Fruit fly (Drosophila melanogaster) whole organism, embryonic: Measurements from ENCODE around the gene CG15912.

Experiments
- Aef1 ChIP-seq: fragments of 200-800 bp; sonication (Bioruptor generic); IDR thresholded peaks from 3 replicates; pipeline ENCODE4 v1.3.6; 2022; ENCODE audit warnings: missing biosample characterization, missing genetic modification characterization
- B-H1 ChIP-seq: fragments of 200-800 bp; sonication (Bioruptor generic); IDR thresholded peaks from 3 replicates; pipeline ENCODE4 v1.3.6; 2022; ENCODE audit warnings: missing biosample characterization, missing genetic modification characterization
- BEAF-32 ChIP-seq: fragments of 200-800 bp; sonication (Bioruptor generic); optimal IDR thresholded peaks from 3 replicates; lab custom pipeline; 2017; ENCODE audit warnings: missing biosample characterization, missing genetic modification characterization, mild to moderate bottlenecking, moderate library complexity, missing genetic modification reagents
- C15 ChIP-seq: fragments of 200-800 bp; sonication (Bioruptor generic); IDR thresholded peaks from 3 replicates; pipeline ENCODE4 v1.3.6; 2022; ENCODE audit warnings: missing biosample characterization, missing genetic modification characterization
- CG10321 ChIP-seq: fragments of 200-800 bp; sonication (Bioruptor generic); IDR thresholded peaks from 2 replicates; pipeline ENCODE4 v1.3.6; 2022; ENCODE audit warnings: missing biosample characterization, missing genetic modification characterization
- CG11398 ChIP-seq: fragments of 200-800 bp; sonication (Bioruptor generic); optimal IDR thresholded peaks from 2 replicates; lab custom pipeline; 2016; ENCODE audit warnings: missing biosample characterization, missing genetic modification characterization
- CG11504 ChIP-seq: fragments of 200-800 bp; sonication (Bioruptor generic); optimal IDR thresholded peaks from 3 replicates; lab custom pipeline; 2019; ENCODE audit warnings: missing biosample characterization, mild to moderate bottlenecking, missing genetic modification characterization, moderate library complexity
- CG11696 ChIP-seq: fragments of 200-800 bp; sonication (Bioruptor generic); IDR thresholded peaks from 2 replicates; pipeline ENCODE4 v1.3.6; 2022; ENCODE audit warnings: missing biosample characterization, missing genetic modification characterization
- CG12219 ChIP-seq: fragments of 200-800 bp; sonication (Bioruptor generic); optimal IDR thresholded peaks from 3 replicates; lab custom pipeline; 2018; ENCODE audit warnings: missing biosample characterization, mild to moderate bottlenecking, missing genetic modification characterization
- CG12744 ChIP-seq: fragments of 200-800 bp; sonication (Bioruptor generic); optimal IDR thresholded peaks from 2 replicates; lab custom pipeline; 2016; ENCODE audit warnings: missing biosample characterization, missing genetic modification characterization
- CG13894 ChIP-seq: fragments of 200-800 bp; sonication (Bioruptor generic); optimal IDR thresholded peaks from 3 replicates; lab custom pipeline; 2018; ENCODE audit warnings: missing biosample characterization, mild to moderate bottlenecking, missing genetic modification characterization, moderate library complexity
- CG15479 ChIP-seq: fragments of 200-800 bp; sonication (Bioruptor generic); optimal IDR thresholded peaks from 3 replicates; lab custom pipeline; 2019; ENCODE audit warnings: missing biosample characterization, mild to moderate bottlenecking, missing genetic modification characterization, moderate library complexity
- CG16813 ChIP-seq: fragments of 200-800 bp; sonication (Bioruptor generic); IDR thresholded peaks from 3 replicates; pipeline ENCODE4 v1.3.6; 2022; ENCODE audit warnings: missing biosample characterization, missing genetic modification characterization; ENCODE audit not compliant: partially characterized antibody
- CG16863 ChIP-seq: fragments of 200-800 bp; sonication (Bioruptor generic); optimal IDR thresholded peaks from 3 replicates; lab custom pipeline; 2016; ENCODE audit warnings: missing biosample characterization, missing genetic modification characterization
- CG17361 ChIP-seq: fragments of 200-800 bp; sonication (Bioruptor generic); IDR thresholded peaks from 3 replicates; pipeline ENCODE4 v1.3.6; 2022; ENCODE audit warnings: missing biosample characterization, missing genetic modification characterization
- CG2129 ChIP-seq: fragments of 200-800 bp; sonication (Bioruptor generic); IDR thresholded peaks from 2 replicates; pipeline ENCODE4 v1.3.6; 2022; ENCODE audit warnings: missing biosample characterization, missing genetic modification characterization; ENCODE audit not compliant: partially characterized antibody
- CG2875 ChIP-seq: fragments of 200-800 bp; sonication (Bioruptor generic); optimal IDR thresholded peaks from 2 replicates; lab custom pipeline; 2017; ENCODE audit warnings: missing biosample characterization, mild to moderate bottlenecking, missing genetic modification characterization, missing genetic modification reagents
- CG31224 ChIP-seq: fragments of 200-800 bp; sonication (Bioruptor generic); IDR thresholded peaks from 2 replicates; pipeline ENCODE4 v1.3.6; 2022; ENCODE audit warnings: missing biosample characterization, missing genetic modification characterization
- CG7357 ChIP-seq: fragments of 200-800 bp; sonication (Bioruptor generic); IDR thresholded peaks from 3 replicates; pipeline ENCODE4 v1.3.6; 2022; ENCODE audit warnings: missing biosample characterization, missing genetic modification characterization
- CG7556 ChIP-seq: fragments of 200-800 bp; sonication (Bioruptor generic); optimal IDR thresholded peaks from 2 replicates; lab custom pipeline; 2017; ENCODE audit warnings: missing biosample characterization, mild to moderate bottlenecking, missing genetic modification characterization
- CG7987 ChIP-seq: fragments of 200-800 bp; sonication (Bioruptor generic); optimal IDR thresholded peaks from 2 replicates; lab custom pipeline; 2018; ENCODE audit warnings: missing biosample characterization, mild to moderate bottlenecking, missing genetic modification characterization, moderate library complexity
- CG8089 ChIP-seq: fragments of 200-800 bp; sonication (Bioruptor generic); optimal IDR thresholded peaks from 3 replicates; lab custom pipeline; 2016; ENCODE audit warnings: missing biosample characterization, missing genetic modification characterization
- CG8281 ChIP-seq: fragments of 200-800 bp; sonication (Bioruptor generic); optimal IDR thresholded peaks from 2 replicates; lab custom pipeline; 2018; ENCODE audit warnings: missing biosample characterization, mild to moderate bottlenecking, missing genetic modification characterization, moderate library complexity
- D ChIP-seq, 2 experiments: fragments of 200-800 bp in 1 of 2; fragments of >200 bp in 1 of 2; sonication (Bioruptor generic) in 1 of 2; optimal IDR thresholded peaks; 2 replicates in 1 of 2; 3 replicates in 1 of 2; lab custom pipeline; 2017; ENCODE audit warnings: mild to moderate bottlenecking in 1 of 2, missing biosample characterization in 1 of 2, missing genetic modification characterization in 1 of 2, missing genetic modification reagents in 1 of 2
- Dad ChIP-seq: fragments of 200-800 bp; sonication (Bioruptor generic); optimal IDR thresholded peaks from 3 replicates; lab custom pipeline; 2016; ENCODE audit warnings: missing biosample characterization, missing genetic modification characterization
- Deaf1 ChIP-seq: fragments of 200-800 bp; optimal IDR thresholded peaks from 3 replicates; lab custom pipeline; 2019; ENCODE audit warnings: missing biosample characterization, mild to moderate bottlenecking, missing genetic modification characterization, moderate library complexity
- GATAe ChIP-seq: fragments of 200-800 bp; sonication (Bioruptor generic); conservative IDR thresholded peaks from 2 replicates; pipeline ENCODE4 v1.3.6; 2022; ENCODE audit warnings: missing biosample characterization, missing genetic modification characterization
- Hr78 ChIP-seq, 2 experiments: fragments of 200-800 bp in 1 of 2; fragments of >200 bp in 1 of 2; sonication (Bioruptor generic) in 1 of 2; optimal IDR thresholded peaks; 2 replicates each; lab custom pipeline; 2017 to 2019; ENCODE audit warnings: missing biosample characterization in 2 of 2, missing genetic modification characterization in 2 of 2, mild to moderate bottlenecking in 1 of 2, moderate library complexity in 1 of 2
- Nf-YB ChIP-seq: fragments of 200-800 bp; sonication (Bioruptor generic); optimal IDR thresholded peaks from 3 replicates; lab custom pipeline; 2019; ENCODE audit warnings: missing biosample characterization, mild to moderate bottlenecking, missing genetic modification characterization, moderate library complexity
- Opbp ChIP-seq: fragments of 200-800 bp; sonication (Bioruptor generic); IDR thresholded peaks from 3 replicates; pipeline ENCODE4 v1.3.6; 2022; ENCODE audit warnings: missing biosample characterization, missing genetic modification characterization; ENCODE audit not compliant: partially characterized antibody
- Sox102F ChIP-seq: fragments of 200-800 bp; sonication (Bioruptor generic); optimal IDR thresholded peaks from 2 replicates; lab custom pipeline; 2018; ENCODE audit warnings: missing biosample characterization, mild to moderate bottlenecking, missing genetic modification characterization, moderate library complexity
- abd-A ChIP-seq: fragments of 200-800 bp; sonication (Bioruptor generic); optimal IDR thresholded peaks from 3 replicates; lab custom pipeline; 2019; ENCODE audit warnings: missing biosample characterization, mild to moderate bottlenecking, missing genetic modification characterization, moderate library complexity
- ac ChIP-seq: fragments of 200-800 bp; sonication (Bioruptor generic); optimal IDR thresholded peaks from 3 replicates; lab custom pipeline; 2017; ENCODE audit warnings: missing biosample characterization, mild to moderate bottlenecking, missing genetic modification characterization
- ash1 ChIP-seq: fragments of 200-800 bp; sonication (Bioruptor generic); optimal IDR thresholded peaks from 2 replicates; lab custom pipeline; 2018; ENCODE audit warnings: missing biosample characterization, mild to moderate bottlenecking, missing genetic modification characterization
- bab2 ChIP-seq: fragments of 200-800 bp; sonication (Bioruptor generic); optimal IDR thresholded peaks from 2 replicates; lab custom pipeline; 2016; ENCODE audit warnings: missing biosample characterization, missing genetic modification characterization
- caup ChIP-seq: fragments of 200-800 bp; sonication (Bioruptor generic); optimal IDR thresholded peaks from 3 replicates; lab custom pipeline; 2017; ENCODE audit warnings: missing biosample characterization, mild to moderate bottlenecking, missing genetic modification characterization, moderate library complexity; ENCODE audit not compliant: severe bottlenecking
- cg ChIP-seq: fragments of 200-800 bp; sonication (Bioruptor generic); optimal IDR thresholded peaks from 3 replicates; lab custom pipeline; 2019; ENCODE audit warnings: missing biosample characterization, mild to moderate bottlenecking, missing genetic modification characterization, moderate library complexity
- chif ChIP-seq, 2 experiments: fragments of 200-800 bp; sonication (Bioruptor generic); optimal IDR thresholded peaks; 3 replicates each; lab custom pipeline; 2016; ENCODE audit warnings: missing biosample characterization in 2 of 2, missing genetic modification characterization in 2 of 2
- disco-r ChIP-seq: fragments of 200-800 bp; sonication (Bioruptor generic); optimal IDR thresholded peaks from 2 replicates; lab custom pipeline; 2016; ENCODE audit warnings: missing biosample characterization, missing genetic modification characterization
- exex ChIP-seq: fragments of 200-800 bp; sonication (Bioruptor generic); optimal IDR thresholded peaks from 4 replicates; lab custom pipeline; 2018; ENCODE audit warnings: missing biosample characterization, mild to moderate bottlenecking, missing genetic modification characterization, moderate library complexity
- gcm ChIP-seq: fragments of 200-800 bp; sonication (Bioruptor generic); optimal IDR thresholded peaks from 2 replicates; lab custom pipeline; 2019; ENCODE audit warnings: missing biosample characterization, mild to moderate bottlenecking, missing genetic modification characterization, moderate library complexity
- her ChIP-seq: fragments of 200-800 bp; sonication (Bioruptor generic); optimal IDR thresholded peaks from 2 replicates; lab custom pipeline; 2016; ENCODE audit warnings: missing biosample characterization, missing genetic modification characterization
- kni ChIP-seq: fragments of 200-800 bp; sonication (Bioruptor generic); optimal IDR thresholded peaks from 3 replicates; lab custom pipeline; 2017; ENCODE audit warnings: mild to moderate bottlenecking, missing biosample characterization, missing genetic modification reagents, missing genetic modification characterization
- mam ChIP-seq: fragments of 200-800 bp; sonication (Bioruptor generic); optimal IDR thresholded peaks from 3 replicates; lab custom pipeline; 2016; ENCODE audit warnings: missing biosample characterization, missing genetic modification characterization
- mirr ChIP-seq: fragments of 200-800 bp; sonication (Bioruptor generic); optimal IDR thresholded peaks from 3 replicates; lab custom pipeline; 2018; ENCODE audit warnings: missing biosample characterization, mild to moderate bottlenecking, missing genetic modification characterization
- slp2 ChIP-seq: fragments of 200-800 bp; sonication (Bioruptor generic); optimal IDR thresholded peaks from 2 replicates; lab custom pipeline; 2016; ENCODE audit warnings: missing biosample characterization, missing genetic modification characterization
- sqz ChIP-seq: fragments of 200-800 bp; sonication (Bioruptor generic); optimal IDR thresholded peaks from 3 replicates; lab custom pipeline; 2018; ENCODE audit warnings: missing biosample characterization, mild to moderate bottlenecking, missing genetic modification characterization
- sug ChIP-seq: fragments of 200-800 bp; optimal IDR thresholded peaks from 2 replicates; lab custom pipeline; 2019; ENCODE audit warnings: missing biosample characterization, mild to moderate bottlenecking, missing genetic modification characterization, moderate library complexity
- twi ChIP-seq: fragments of 200-800 bp; optimal IDR thresholded peaks from 2 replicates; lab custom pipeline; 2019; ENCODE audit warnings: missing biosample characterization, mild to moderate bottlenecking, missing genetic modification characterization, moderate library complexity

CG15912 gene

DNA sequence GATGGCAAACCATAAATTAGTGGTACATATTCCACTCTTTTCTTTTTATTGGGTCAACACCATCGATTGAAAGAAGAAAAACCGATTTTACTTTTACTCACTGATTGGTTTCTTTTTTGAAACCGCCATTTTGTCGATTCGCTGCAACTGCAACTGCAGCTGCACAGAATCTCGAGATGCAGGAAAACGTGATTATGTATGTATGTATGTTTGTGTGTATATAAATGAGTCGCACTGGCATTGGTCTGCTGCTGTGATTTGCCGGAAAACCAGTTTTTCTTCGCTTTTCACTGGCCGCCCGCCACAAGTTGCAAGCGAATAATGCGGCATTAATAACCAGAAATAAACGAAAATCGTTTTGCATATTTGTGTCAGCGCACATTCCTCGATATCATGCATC is 5.8 kb downstream of the CG15912 start (continued):
- TF ChIP-seq CG7556 (GFP tag; lab: Kevin White, UChicago) = no peak
- peak; percentile 97 for TF ChIP-seq Nf-YB (GFP tag; lab: Kevin White, UChicago)
- TF ChIP-seq sug (tag; lab: Kevin White, UChicago) = no peak
- TF ChIP-seq CG11696 (GFP tag; lab: Robert Waterston, UW) = no peak
- no peak for TF ChIP-seq Aef1 (GFP tag; lab: Robert Waterston, UW)
- no peak for TF ChIP-seq CG2129 (GFP tag; lab: Robert Waterston, UW)
- TF ChIP-seq CG15479 = no peak
- no peak for TF ChIP-seq slp2
- TF ChIP-seq abd-A (tag; lab: Kevin White, UChicago) = no peak
- no peak for TF ChIP-seq chif (GFP tag; optimal IDR thresholded peaks at IDR 0.05; lab: Kevin White, UChicago)
- peak; percentile 34 for TF ChIP-seq kni (GFP tag; lab: Kevin White, UChicago)
- TF ChIP-seq CG7987 (GFP tag; lab: Kevin White, UChicago) = no peak
- TF ChIP-seq CG31224 (GFP tag; lab: Robert Waterston, UW) = no peak
- no peak for TF ChIP-seq CG12744 (GFP tag; lab: Kevin White, UChicago)
- TF ChIP-seq CG7357 (GFP tag; lab: Robert Waterston, UW) = no peak
- no peak for TF ChIP-seq B-H1 (GFP tag; lab: Robert Waterston, UW)
- no peak for TF ChIP-seq Dad
- no peak for TF ChIP-seq CG11398 (GFP tag; lab: Kevin White, UChicago)
- TF ChIP-seq ac = peak; percentile 10
- TF ChIP-seq C15 (GFP tag; lab: Robert Waterston, UW) = no peak

DNA sequence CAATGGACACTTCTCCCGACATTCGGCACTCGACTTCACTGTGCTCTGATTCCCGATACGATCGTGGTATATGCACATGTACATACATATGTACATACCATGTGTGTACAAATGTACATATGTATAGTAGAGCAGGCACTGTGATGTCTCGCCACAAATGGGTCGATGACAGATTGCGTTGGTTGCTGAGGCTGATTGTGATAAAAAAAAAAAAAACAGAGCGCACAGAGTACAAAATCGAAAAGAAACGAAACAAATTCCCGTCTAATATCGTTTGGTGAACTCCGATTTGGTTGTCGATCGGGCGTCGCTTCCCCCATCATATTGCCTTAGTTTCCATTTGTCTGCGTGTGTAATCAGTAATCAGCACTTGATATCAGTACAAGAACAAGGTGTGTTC is 7.0 kb downstream of the CG15912 start:
- TF ChIP-seq CG17361 (no peak), cg (GFP tag; lab: Kevin White, UChicago) (peak; percentile 8), CG8281 (tag; lab: Kevin White, UChicago) (no peak), CG10321 (no peak), CG13894 (no peak), disco-r (GFP tag; lab: Kevin White, UChicago) (no peak), Sox102F (GFP tag; lab: Kevin White, UChicago) (no peak), CG12219 (GFP tag; lab: Kevin White, UChicago) (no peak), bab2 (GFP tag; lab: Kevin White, UChicago) (no peak), Opbp (GFP tag; lab: Robert Waterston, UW) (no peak), her (no peak), caup (GFP tag; lab: Kevin White, UChicago) (peak; percentile 41), GATAe (peak; percentile 30; the same call in 1 of the 2 replicates), Hr78 (GFP tag; optimal IDR thresholded peaks at IDR 0.05; lab: Kevin White, UChicago) (no peak), CG8089 (no peak), ash1 (GFP tag; lab: Kevin White, UChicago) (no peak), BEAF-32 (GFP tag; lab: Kevin White, UChicago) (no peak), sqz (GFP tag; lab: Kevin White, UChicago) (peak; percentile 50), CG16813 (no peak), CG11504 (tag; lab: Kevin White, UChicago) (peak; percentile 8), twi (peak; percentile 8), CG16863 (GFP tag; lab: Kevin White, UChicago) (no peak), CG2875 (GFP tag; lab: Kevin White, UChicago) (no peak), Deaf1 (tag; lab: Kevin White, UChicago) (peak; percentile 7), CG2129 (GFP tag; lab: Robert Waterston, UW) (no peak), mam (no peak), mirr (GFP tag; lab: Kevin White, UChicago) (peak; percentile 32), D (optimal IDR thresholded peaks at IDR 0.05; lab: Kevin White, UChicago) (no peak), D (GFP tag; optimal IDR thresholded peaks at IDR 0.05; lab: Kevin White, UChicago) (no peak), gcm (no peak), exex (peak; percentile 13)
